Fruit fly (Drosophila melanogaster) whole organism, embryonic: Measurements from ENCODE around the gene Vajk2.

Source experiments
- Aef1 ChIP-seq: fragments of 200-800 bp; sonication (Bioruptor generic); IDR thresholded peaks from 3 replicates; pipeline ENCODE4 v1.3.6; 2022; ENCODE audit warnings: missing biosample characterization, missing genetic modification characterization
- Atf3 ChIP-seq: fragments of 200-800 bp; sonication (Bioruptor generic); optimal IDR thresholded peaks from 3 replicates; lab custom pipeline; 2016; ENCODE audit warnings: missing biosample characterization, missing genetic modification characterization
- Blimp-1 ChIP-seq: fragments of 200-800 bp; sonication (Bioruptor generic); optimal IDR thresholded peaks from 3 replicates; lab custom pipeline; 2018; ENCODE audit warnings: missing biosample characterization, missing genetic modification characterization, mild to moderate bottlenecking, moderate library complexity, missing genetic modification reagents
- BtbVII ChIP-seq: fragments of 200-800 bp; sonication (Bioruptor generic); optimal IDR thresholded peaks from 3 replicates; lab custom pipeline; 2017; ENCODE audit warnings: missing biosample characterization, mild to moderate bottlenecking, missing genetic modification characterization
- CG11504 ChIP-seq: fragments of 200-800 bp; sonication (Bioruptor generic); optimal IDR thresholded peaks from 3 replicates; lab custom pipeline; 2019; ENCODE audit warnings: missing biosample characterization, mild to moderate bottlenecking, missing genetic modification characterization, moderate library complexity
- CG13123 ChIP-seq: fragments of 200-800 bp; sonication (Bioruptor generic); optimal IDR thresholded peaks from 2 replicates; lab custom pipeline; 2016; ENCODE audit warnings: missing biosample characterization, missing genetic modification characterization
- CG13296 ChIP-seq: fragments of 200-800 bp; sonication (Bioruptor generic); optimal IDR thresholded peaks from 3 replicates; lab custom pipeline; 2018; ENCODE audit warnings: missing biosample characterization, mild to moderate bottlenecking, missing genetic modification characterization
- CG13894 ChIP-seq: fragments of 200-800 bp; sonication (Bioruptor generic); optimal IDR thresholded peaks from 3 replicates; lab custom pipeline; 2018; ENCODE audit warnings: missing biosample characterization, mild to moderate bottlenecking, missing genetic modification characterization, moderate library complexity
- CG1647 ChIP-seq: fragments of 200-800 bp; sonication (Bioruptor generic); optimal IDR thresholded peaks from 3 replicates; lab custom pipeline; 2016; ENCODE audit warnings: missing biosample characterization, missing genetic modification characterization
- CG17612 ChIP-seq: fragments of 200-800 bp; sonication (Bioruptor generic); IDR thresholded peaks from 2 replicates; pipeline ENCODE4 v1.3.6; 2022; ENCODE audit warnings: missing biosample characterization, missing genetic modification characterization
- CG2202 ChIP-seq: fragments of 200-800 bp; sonication (Bioruptor generic); optimal IDR thresholded peaks from 2 replicates; lab custom pipeline; 2018; ENCODE audit warnings: missing biosample characterization, mild to moderate bottlenecking, missing genetic modification characterization
- CG30020 ChIP-seq: fragments of 200-800 bp; optimal IDR thresholded peaks from 2 replicates; lab custom pipeline; 2019; ENCODE audit warnings: missing biosample characterization, mild to moderate bottlenecking, missing genetic modification characterization, moderate library complexity
- CG4820 ChIP-seq: fragments of 200-800 bp; sonication (Bioruptor generic); optimal IDR thresholded peaks from 3 replicates; lab custom pipeline; 2016; ENCODE audit warnings: missing biosample characterization, missing genetic modification characterization
- CG6175 ChIP-seq: fragments of 200-800 bp; sonication (Bioruptor generic); IDR thresholded peaks from 3 replicates; pipeline ENCODE4 v1.3.6; 2022; ENCODE audit warnings: missing biosample characterization, missing genetic modification characterization
- CG7928 ChIP-seq: fragments of 200-800 bp; sonication (Bioruptor generic); optimal IDR thresholded peaks from 2 replicates; lab custom pipeline; 2017; ENCODE audit warnings: missing biosample characterization, mild to moderate bottlenecking, missing genetic modification characterization
- CG8281 ChIP-seq: fragments of 200-800 bp; sonication (Bioruptor generic); optimal IDR thresholded peaks from 2 replicates; lab custom pipeline; 2018; ENCODE audit warnings: missing biosample characterization, mild to moderate bottlenecking, missing genetic modification characterization, moderate library complexity
- CG8290 ChIP-seq, 3 experiments: fragments of 200-800 bp; sonication (Bioruptor generic); optimal IDR thresholded peaks; 2 replicates each; lab custom pipeline; 2016 to 2019; ENCODE audit warnings: missing biosample characterization in 3 of 3, missing genetic modification characterization in 3 of 3, mild to moderate bottlenecking in 2 of 3, moderate library complexity in 1 of 3
- CG8924 ChIP-seq: fragments of 200-800 bp; optimal IDR thresholded peaks from 3 replicates; lab custom pipeline; 2019; ENCODE audit warnings: missing biosample characterization, mild to moderate bottlenecking, missing genetic modification characterization, moderate library complexity
- CG9215 ChIP-seq: fragments of 200-800 bp; sonication (Bioruptor generic); IDR thresholded peaks from 2 replicates; pipeline ENCODE4 v1.3.6; 2022; ENCODE audit warnings: missing biosample characterization, missing genetic modification characterization
- Drgx ChIP-seq: fragments of 200-800 bp; sonication (Bioruptor generic); IDR thresholded peaks from 2 replicates; pipeline ENCODE4 v1.3.6; 2022; ENCODE audit warnings: missing biosample characterization, missing genetic modification characterization
- E2f1 ChIP-seq: fragments of 200-800 bp; sonication (Bioruptor generic); IDR thresholded peaks from 2 replicates; pipeline ENCODE4 v1.3.6; 2022; ENCODE audit warnings: missing biosample characterization, missing genetic modification characterization
- Eip74EF ChIP-seq, 2 experiments: fragments of 200-800 bp in 1 of 2; fragments of >200 bp in 1 of 2; sonication (Bioruptor generic) in 1 of 2; optimal IDR thresholded peaks; 2 replicates each; lab custom pipeline; 2017 to 2019; ENCODE audit warnings: missing biosample characterization in 2 of 2, missing genetic modification characterization in 2 of 2, mild to moderate bottlenecking in 1 of 2, moderate library complexity in 1 of 2
- Elba2 ChIP-seq: fragments of 200-800 bp; sonication (Bioruptor generic); optimal IDR thresholded peaks from 3 replicates; lab custom pipeline; 2016; ENCODE audit warnings: missing biosample characterization, missing genetic modification characterization
- Ets65A ChIP-seq: fragments of 200-800 bp; sonication (Bioruptor generic); peaks from one replicate; lab custom pipeline; 2016; ENCODE audit warnings: missing biosample characterization, missing genetic modification characterization
- Ets97D ChIP-seq: fragments of 200-800 bp; sonication (Bioruptor generic); optimal IDR thresholded peaks from 3 replicates; lab custom pipeline; 2016; ENCODE audit warnings: missing biosample characterization, missing genetic modification characterization
- MESR4 ChIP-seq: fragments of 200-800 bp; sonication (Bioruptor generic); optimal IDR thresholded peaks from 2 replicates; lab custom pipeline; 2018; ENCODE audit warnings: missing biosample characterization, mild to moderate bottlenecking, missing genetic modification characterization, moderate library complexity
- NC2β ChIP-seq: fragments of 200-800 bp; sonication (Bioruptor generic); optimal IDR thresholded peaks from 2 replicates; lab custom pipeline; 2016; ENCODE audit warnings: missing biosample characterization, missing genetic modification characterization
- Nf-YB ChIP-seq: fragments of 200-800 bp; sonication (Bioruptor generic); optimal IDR thresholded peaks from 3 replicates; lab custom pipeline; 2019; ENCODE audit warnings: missing biosample characterization, mild to moderate bottlenecking, missing genetic modification characterization, moderate library complexity
- Ptx1 ChIP-seq: fragments of 200-800 bp; sonication (Bioruptor generic); IDR thresholded peaks from 2 replicates; pipeline ENCODE4 v1.3.6; 2022; ENCODE audit warnings: missing biosample characterization, missing genetic modification characterization
- Sox102F ChIP-seq: fragments of 200-800 bp; sonication (Bioruptor generic); optimal IDR thresholded peaks from 2 replicates; lab custom pipeline; 2018; ENCODE audit warnings: missing biosample characterization, mild to moderate bottlenecking, missing genetic modification characterization, moderate library complexity
- Sry-β ChIP-seq: fragments of 200-800 bp; sonication (Bioruptor generic); optimal IDR thresholded peaks from 2 replicates; lab custom pipeline; 2018; ENCODE audit warnings: missing biosample characterization, mild to moderate bottlenecking, missing genetic modification characterization, moderate library complexity
- az2 ChIP-seq: fragments of 200-800 bp; sonication (Bioruptor generic); optimal IDR thresholded peaks from 3 replicates; lab custom pipeline; 2016; ENCODE audit warnings: missing biosample characterization, missing genetic modification characterization
- cg ChIP-seq: fragments of 200-800 bp; sonication (Bioruptor generic); optimal IDR thresholded peaks from 3 replicates; lab custom pipeline; 2019; ENCODE audit warnings: missing biosample characterization, mild to moderate bottlenecking, missing genetic modification characterization, moderate library complexity
- gce ChIP-seq: fragments of 200-800 bp; sonication (Bioruptor generic); IDR thresholded peaks from 3 replicates; pipeline ENCODE4 v1.3.6; 2022; ENCODE audit warnings: missing biosample characterization, missing genetic modification characterization
- gem ChIP-seq: fragments of 200-800 bp; sonication (Bioruptor generic); optimal IDR thresholded peaks from 2 replicates; lab custom pipeline; 2019; ENCODE audit warnings: missing biosample characterization, mild to moderate bottlenecking, missing genetic modification characterization, moderate library complexity
- gfzf ChIP-seq: fragments of 200-800 bp; sonication (Bioruptor generic); optimal IDR thresholded peaks from 2 replicates; lab custom pipeline; 2016; ENCODE audit warnings: missing biosample characterization, mild to moderate bottlenecking, missing genetic modification characterization, moderate library complexity
- klu ChIP-seq: fragments of 200-800 bp; sonication (Bioruptor generic); IDR thresholded peaks from 2 replicates; pipeline ENCODE4 v1.3.6; 2022; ENCODE audit warnings: missing biosample characterization, missing genetic modification characterization
- maf-S ChIP-seq: fragments of 200-800 bp; sonication (Bioruptor generic); optimal IDR thresholded peaks from 2 replicates; lab custom pipeline; 2016; ENCODE audit warnings: missing biosample characterization, missing genetic modification characterization
- mam ChIP-seq: fragments of 200-800 bp; sonication (Bioruptor generic); optimal IDR thresholded peaks from 3 replicates; lab custom pipeline; 2016; ENCODE audit warnings: missing biosample characterization, missing genetic modification characterization
- pfk ChIP-seq: fragments of 200-800 bp; sonication (Bioruptor generic); optimal IDR thresholded peaks from 2 replicates; lab custom pipeline; 2018; ENCODE audit warnings: missing biosample characterization, mild to moderate bottlenecking, missing genetic modification characterization, moderate library complexity
- psq ChIP-seq: fragments of 200-800 bp; sonication (Bioruptor generic); optimal IDR thresholded peaks from 2 replicates; lab custom pipeline; 2017; ENCODE audit warnings: missing biosample characterization, missing genetic modification characterization
- seq ChIP-seq: fragments of 200-800 bp; sonication (Bioruptor generic); IDR thresholded peaks from 2 replicates; pipeline ENCODE4 v1.3.6; 2022; ENCODE audit warnings: missing biosample characterization, missing genetic modification characterization
- so ChIP-seq: fragments of 200-800 bp; sonication (Bioruptor generic); IDR thresholded peaks from 3 replicates; pipeline ENCODE4 v1.3.6; 2022; ENCODE audit warnings: missing biosample characterization, missing genetic modification characterization
- ttk ChIP-seq: fragments of 200-800 bp; sonication (Bioruptor generic); IDR thresholded peaks from 2 replicates; pipeline ENCODE4 v2.1.2; 2022; ENCODE audit warnings: missing biosample characterization, missing genetic modification characterization
- wek ChIP-seq: fragments of 200-800 bp; sonication (Bioruptor generic); optimal IDR thresholded peaks from 3 replicates; lab custom pipeline; 2018; ENCODE audit warnings: missing biosample characterization, mild to moderate bottlenecking, missing genetic modification characterization, moderate library complexity

Gene Vajk2

DNA sequence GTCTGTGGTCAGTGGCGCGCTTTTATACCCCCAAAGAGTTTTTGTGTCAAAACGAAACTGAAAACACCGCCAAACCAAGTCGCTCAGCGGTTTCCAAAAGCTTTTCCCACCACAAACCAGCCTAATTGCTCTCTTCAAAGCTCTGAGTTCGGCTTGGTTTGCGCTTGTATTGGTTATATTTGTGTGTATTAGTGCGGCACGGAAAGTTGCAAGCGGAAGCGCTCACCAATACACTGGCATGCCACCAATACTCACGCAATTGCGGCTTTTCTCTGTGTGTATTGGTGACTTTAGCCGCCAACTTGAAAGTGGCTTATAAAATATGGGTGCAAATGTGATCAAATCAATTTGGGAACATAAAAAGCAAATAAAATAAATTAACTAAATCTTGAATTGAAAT, 13.0 kb upstream of the Vajk2 start, which contains the start of gene Vajk3:
Vajk3 (minus strand) TSS at position 1 of the 400 bp plus-strand sequence.
- TF ChIP-seq Ets65A (GFP tag; lab: Kevin White, UChicago) (peak; percentile 17), Aef1 (GFP tag; lab: Robert Waterston, UW) (no peak), gce (GFP tag; lab: Robert Waterston, UW) (no peak), az2 (GFP tag; lab: Kevin White, UChicago) (no peak), NC2β (GFP tag; lab: Kevin White, UChicago) (no peak), CG13296 (peak; percentile 16), CG9215 (no peak), CG2202 (tag; lab: Kevin White, UChicago) (no peak), CG30020 (tag; lab: Kevin White, UChicago) (no peak), CG7928 (GFP tag; lab: Kevin White, UChicago) (no peak), Ets97D (GFP tag; lab: Kevin White, UChicago) (no peak), CG13894 (tag; lab: Kevin White, UChicago) (peak; percentile 3), so (GFP tag; lab: Robert Waterston, UW) (no peak), Sry-β (GFP tag; lab: Kevin White, UChicago) (no peak), Blimp-1 (GFP tag; lab: Kevin White, UChicago) (no peak), klu (GFP tag; lab: Robert Waterston, UW) (no peak), Eip74EF (GFP tag; optimal IDR thresholded peaks at IDR 0.05; lab: Kevin White, UChicago) (peak in 1 of 2 experiments; percentile 18), CG8290 (GFP tag; optimal IDR thresholded peaks at IDR 0.05; lab: Kevin White, UChicago) (no peak), CG8290 (tag; optimal IDR thresholded peaks at IDR 0.05; lab: Kevin White, UChicago) (peak in 1 of 2 experiments; percentile 0), CG8281 (no peak), Atf3 (no peak), E2f1 (GFP tag; lab: Robert Waterston, UW) (no peak), mam (GFP tag; lab: Kevin White, UChicago) (no peak), CG8924 (tag; lab: Kevin White, UChicago) (no peak), CG17612 (GFP tag; lab: Robert Waterston, UW) (no peak), CG6175 (no peak), psq (GFP tag; lab: Kevin White, UChicago) (no peak), pfk (GFP tag; lab: Kevin White, UChicago) (no peak), cg (GFP tag; lab: Kevin White, UChicago) (peak; percentile 67), wek (GFP tag; lab: Kevin White, UChicago) (no peak), CG1647 (no peak), Nf-YB (GFP tag; lab: Kevin White, UChicago) (no peak), Elba2 (GFP tag; lab: Kevin White, UChicago) (no peak), ttk (GFP tag; lab: Robert Waterston, UW) (no peak), gfzf (GFP tag; lab: Kevin White, UChicago) (no peak), MESR4 (GFP tag; lab: Kevin White, UChicago) (no peak), maf-S (GFP tag; lab: Kevin White, UChicago) (no peak), CG4820 (GFP tag; lab: Kevin White, UChicago) (no peak), CG13123 (GFP tag; lab: Kevin White, UChicago) (no peak), seq (GFP tag; lab: Robert Waterston, UW) (no peak), BtbVII (GFP tag; lab: Kevin White, UChicago) (no peak)
- TF ChIP-seq, all 482 proteins: peak for 6

DNA sequence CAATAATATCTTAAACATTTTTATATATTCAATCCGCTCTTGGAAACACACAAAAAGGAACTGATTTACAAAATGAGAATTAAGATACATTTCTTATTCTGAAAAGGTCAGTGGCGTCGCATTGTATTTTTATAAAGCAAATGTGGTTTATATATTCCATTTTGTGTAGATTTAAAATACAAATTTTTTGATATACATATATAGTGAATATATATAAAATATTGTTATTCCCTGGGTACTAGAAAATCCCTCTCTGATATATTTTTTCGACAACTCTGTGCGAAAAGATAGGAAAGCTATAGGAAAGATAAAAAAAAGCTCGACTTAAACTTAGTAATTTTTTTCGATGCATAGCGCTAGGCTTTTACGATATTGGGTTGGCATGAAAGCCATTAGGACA, 3.2 kb downstream of the Vajk2 start, which contains the start of gene CG42711:
CG42711 (minus strand) TSS at position 45 of the 400 bp plus-strand sequence.
- TF ChIP-seq CG11504 (peak; percentile 6), Drgx (peak; percentile 72), gem (tag; lab: Kevin White, UChicago) (peak; percentile 23), Ptx1 (GFP tag; lab: Robert Waterston, UW) (no peak), Sox102F (GFP tag; lab: Kevin White, UChicago) (peak; percentile 25)
